Worm (Caenorhabditis elegans) whole organism, young adult: ENCODE results near the gene srbc-13.

Experiments
- D2030.7 ChIP-seq: fragments of 200-800 bp; sonication (Bioruptor generic); IDR thresholded peaks from 2 replicates; pipeline ENCODE4 v1.3.6; 2022; ENCODE audit warnings: missing genetic modification reagents, missing genetic modification characterization, missing compliant biosample characterization
- F10E7.11 ChIP-seq: sonication (generic microtip); optimal IDR thresholded peaks from 2 replicates; lab custom pipeline; 2017; ENCODE audit warnings: mild to moderate bottlenecking, missing genetic modification characterization, moderate library complexity, missing compliant biosample characterization
- F22D6.2 ChIP-seq: sonication (generic microtip); optimal IDR thresholded peaks from 2 replicates; lab custom pipeline; 2016; ENCODE audit warnings: mild to moderate bottlenecking, missing genetic modification characterization, missing compliant biosample characterization
- F23B12.7 ChIP-seq: sonication (generic microtip); optimal IDR thresholded peaks from 2 replicates; lab custom pipeline; 2017; ENCODE audit warnings: missing genetic modification characterization, mild to moderate bottlenecking, missing compliant biosample characterization, antibody characterized with exemption, moderate library complexity; ENCODE audit not compliant: insufficient read depth
- F33H1.4 ChIP-seq: fragments of 200-800 bp; sonication (Bioruptor generic); IDR thresholded peaks from 2 replicates; pipeline ENCODE4 v1.3.6; 2022; ENCODE audit warnings: missing genetic modification reagents, missing genetic modification characterization, missing compliant biosample characterization
- F37B4.10 ChIP-seq: fragments of 200-800 bp; sonication (Bioruptor generic); IDR thresholded peaks from 2 replicates; pipeline ENCODE4 v1.3.6; 2022; ENCODE audit warnings: missing genetic modification characterization, missing compliant biosample characterization
- K12H6.12 ChIP-seq: fragments of 200-800 bp; sonication (Bioruptor generic); optimal IDR thresholded peaks from 2 replicates; lab custom pipeline; 2018; ENCODE audit warnings: mild to moderate bottlenecking, missing genetic modification characterization, missing compliant biosample characterization
- Y56A3A.18 ChIP-seq: fragments of 200-800 bp; sonication (Bioruptor generic); IDR thresholded peaks from 2 replicates; pipeline ENCODE4 v1.3.6; 2022; ENCODE audit warnings: missing genetic modification reagents, missing genetic modification characterization, missing compliant biosample characterization
- ZK185.1 ChIP-seq: sonication (generic microtip); optimal IDR thresholded peaks from 2 replicates; lab custom pipeline; 2016; ENCODE audit warnings: mild to moderate bottlenecking, missing genetic modification characterization, missing compliant biosample characterization; ENCODE audit not compliant: poor library complexity, severe bottlenecking
- ama-1 ChIP-seq, 3 experiments: fragments of 150-350 bp in 1 of 3; sonication (generic microtip) in 2 of 3; optimal IDR thresholded peaks; 2 replicates each; lab custom pipeline; 2014 to 2018; ENCODE audit warnings: missing biosample characterization in 2 of 3, missing genetic modification characterization in 2 of 3, missing genetic modification reagents in 2 of 3
- bed-1 ChIP-seq: fragments of 200-800 bp; sonication (Bioruptor generic); IDR thresholded peaks from 2 replicates; pipeline ENCODE4 v1.3.6; 2022; ENCODE audit warnings: missing genetic modification reagents, missing genetic modification characterization, missing compliant biosample characterization
- ccch-3 ChIP-seq: fragments of 200-800 bp; sonication (Bioruptor generic); optimal IDR thresholded peaks from 2 replicates; lab custom pipeline; 2018; ENCODE audit warnings: mild to moderate bottlenecking, missing genetic modification characterization, missing compliant biosample characterization
- cebp-1 ChIP-seq, 2 experiments: fragments of 200-800 bp in 1 of 2; sonication (Bioruptor generic) in 1 of 2; sonication (generic microtip) in 1 of 2; IDR thresholded peaks in 1 of 2; optimal IDR thresholded peaks in 1 of 2; 2 replicates each; pipeline versions ENCODE4 v1.3.6 to Lab custom; 2017 to 2022; ENCODE audit warnings: missing compliant biosample characterization in 2 of 2, missing genetic modification characterization in 2 of 2, mild to moderate bottlenecking in 1 of 2, missing genetic modification reagents in 1 of 2, moderate library complexity in 1 of 2
- cebp-2 ChIP-seq: fragments of 200-800 bp; sonication (Bioruptor generic); IDR thresholded peaks from 2 replicates; pipeline ENCODE4 v1.3.6; 2022; ENCODE audit warnings: missing genetic modification characterization, missing compliant biosample characterization
- ceh-91 ChIP-seq: fragments of 200-800 bp; sonication (Bioruptor generic); IDR thresholded peaks from 2 replicates; pipeline ENCODE4 v1.3.6; 2022; ENCODE audit warnings: missing genetic modification reagents, missing genetic modification characterization, missing compliant biosample characterization
- dox-1 ChIP-seq: fragments of 200-800 bp; sonication (Bioruptor generic); IDR thresholded peaks from 2 replicates; pipeline ENCODE4 v1.3.6; 2022; ENCODE audit warnings: missing genetic modification reagents, missing genetic modification characterization, missing compliant biosample characterization
- egrh-3 ChIP-seq: fragments of 200-800 bp; sonication (Bioruptor generic); IDR thresholded peaks from 2 replicates; pipeline ENCODE4 v1.3.6; 2022; ENCODE audit warnings: missing genetic modification reagents, missing genetic modification characterization, missing compliant biosample characterization
- ekl-4 ChIP-seq: fragments of 200-800 bp; sonication (Bioruptor generic); IDR thresholded peaks from 2 replicates; pipeline ENCODE4 v1.3.6; 2022; ENCODE audit warnings: missing genetic modification reagents, missing genetic modification characterization, missing compliant biosample characterization
- hlh-26 ChIP-seq: fragments of 200-800 bp; sonication (Bioruptor generic); conservative IDR thresholded peaks from 2 replicates; pipeline ENCODE4 v1.3.6; 2022; ENCODE audit warnings: missing genetic modification reagents, missing genetic modification characterization, missing compliant biosample characterization
- let-607 ChIP-seq, 2 experiments: fragments of 200-800 bp in 1 of 2; sonication (Bioruptor generic) in 1 of 2; sonication (generic microtip) in 1 of 2; optimal IDR thresholded peaks; 2 replicates each; lab custom pipeline; 2016 to 2018; ENCODE audit warnings: mild to moderate bottlenecking in 2 of 2, missing compliant biosample characterization in 2 of 2, missing genetic modification characterization in 2 of 2, moderate library complexity in 2 of 2, missing genotype in 1 of 2
- lin-40 ChIP-seq: sonication (generic microtip); optimal IDR thresholded peaks from 2 replicates; lab custom pipeline; 2016; ENCODE audit warnings: missing genetic modification characterization, mild to moderate bottlenecking, missing compliant biosample characterization, missing genotype, missing genetic modification reagents
- lsl-1 ChIP-seq: fragments of 200-800 bp; sonication (Bioruptor generic); optimal IDR thresholded peaks from 2 replicates; lab custom pipeline; 2018; ENCODE audit warnings: mild to moderate bottlenecking, missing genetic modification characterization, moderate library complexity, missing compliant biosample characterization
- lsy-27 ChIP-seq: sonication (generic microtip); optimal IDR thresholded peaks from 2 replicates; lab custom pipeline; 2017; ENCODE audit warnings: missing genetic modification characterization, mild to moderate bottlenecking, missing compliant biosample characterization, antibody characterized with exemption, missing genotype, borderline replicate concordance; ENCODE audit not compliant: insufficient read depth
- madf-3 ChIP-seq: fragments of 200-800 bp; sonication (Bioruptor generic); IDR thresholded peaks from 2 replicates; pipeline ENCODE4 v1.3.6; 2022; ENCODE audit warnings: missing genetic modification reagents, missing genetic modification characterization, missing compliant biosample characterization
- madf-6 ChIP-seq: fragments of 200-800 bp; sonication (Bioruptor generic); IDR thresholded peaks from 2 replicates; pipeline ENCODE4 v1.3.6; 2022; ENCODE audit warnings: missing genetic modification reagents, missing genetic modification characterization, missing compliant biosample characterization
- mcd-1 ChIP-seq: fragments of 200-800 bp; sonication (Bioruptor generic); IDR thresholded peaks from 2 replicates; pipeline ENCODE4 v1.3.6; 2022; ENCODE audit warnings: missing genetic modification reagents, missing genetic modification characterization, missing compliant biosample characterization
- mel-28 ChIP-seq: sonication (generic microtip); optimal IDR thresholded peaks from 2 replicates; lab custom pipeline; 2016; ENCODE audit warnings: borderline replicate concordance, mild to moderate bottlenecking, missing genetic modification characterization, missing compliant biosample characterization
- mxl-1 ChIP-seq: sonication (generic microtip); optimal IDR thresholded peaks from 2 replicates; lab custom pipeline; 2016; ENCODE audit warnings: missing genetic modification characterization, missing compliant biosample characterization
- nfya-1 ChIP-seq: sonication (generic microtip); optimal IDR thresholded peaks from 2 replicates; lab custom pipeline; 2017; ENCODE audit warnings: antibody characterized with exemption, missing compliant biosample characterization, missing genetic modification characterization, borderline replicate concordance; ENCODE audit not compliant: insufficient read depth
- nfyb-1 ChIP-seq: fragments of 200-800 bp; sonication (Bioruptor generic); IDR thresholded peaks from 2 replicates; pipeline ENCODE4 v1.3.6; 2022; ENCODE audit warnings: missing genetic modification reagents, missing genetic modification characterization, missing compliant biosample characterization
- nhr-120 ChIP-seq: fragments of 200-800 bp; sonication (Bioruptor generic); IDR thresholded peaks from 2 replicates; pipeline ENCODE4 v1.3.6; 2022; ENCODE audit warnings: missing genetic modification characterization, missing compliant biosample characterization
- nhr-80 ChIP-seq: sonication (generic microtip); optimal IDR thresholded peaks from 2 replicates; lab custom pipeline; 2016; ENCODE audit warnings: missing genetic modification characterization, missing compliant biosample characterization
- repo-1 ChIP-seq: sonication (generic microtip); optimal IDR thresholded peaks from 2 replicates; lab custom pipeline; 2017; ENCODE audit warnings: mild to moderate bottlenecking, missing genetic modification characterization, missing compliant biosample characterization
- sdz-38 ChIP-seq: sonication (generic microtip); optimal IDR thresholded peaks from 2 replicates; lab custom pipeline; 2016; ENCODE audit warnings: missing genotype, missing genetic modification characterization, missing compliant biosample characterization
- snpc-1.1 ChIP-seq: sonication (generic microtip); optimal IDR thresholded peaks from 2 replicates; lab custom pipeline; 2017; ENCODE audit warnings: missing genetic modification characterization, mild to moderate bottlenecking, missing compliant biosample characterization, antibody characterized with exemption, moderate library complexity, missing genotype, missing genetic modification reagents; ENCODE audit not compliant: insufficient read depth
- snpc-1.3 ChIP-seq: sonication (generic microtip); optimal IDR thresholded peaks from 2 replicates; lab custom pipeline; 2017; ENCODE audit warnings: missing genetic modification characterization, mild to moderate bottlenecking, missing compliant biosample characterization, antibody characterized with exemption, moderate library complexity, missing genotype, missing genetic modification reagents; ENCODE audit not compliant: insufficient read depth
- ztf-22 ChIP-seq: fragments of 200-800 bp; sonication (Bioruptor generic); optimal IDR thresholded peaks from 2 replicates; lab custom pipeline; 2018; ENCODE audit warnings: mild to moderate bottlenecking, missing genetic modification characterization, moderate library complexity, missing compliant biosample characterization

srbc-13 gene

ce11 chrV:810281-810862 is 37.2 kb upstream of the srbc-13 start, which contains the start of gene R13D11.4:
TSS of gene R13D11.4 (plus strand) at chrV:810812.
- no peak for TF ChIP-seq lin-40 (tag; lab: Kevin White, UChicago)
- no peak for TF ChIP-seq mcd-1 (GFP tag; lab: Robert Waterston, UW)
- TF ChIP-seq Y56A3A.18 (GFP tag; lab: Robert Waterston, UW): no peak
- no peak for TF ChIP-seq madf-6 (GFP tag; lab: Robert Waterston, UW)
- no peak for TF ChIP-seq lsy-27 (tag; lab: Kevin White, UChicago)
- TF ChIP-seq ZK185.1: no peak
- TF ChIP-seq F23B12.7 (tag; lab: Kevin White, UChicago): no peak
- no peak for TF ChIP-seq let-607 (tag; optimal IDR thresholded peaks at IDR 0.05; lab: Kevin White, UChicago)
- TF ChIP-seq lsl-1 (GFP tag; lab: Kevin White, UChicago): no peak
- TF ChIP-seq D2030.7 (GFP tag; lab: Robert Waterston, UW): no peak
- no peak for TF ChIP-seq F37B4.10
- TF ChIP-seq madf-3: no peak
- TF ChIP-seq, all 124 proteins: peak for 0

- TF ChIP-seq cebp-2 (GFP tag; lab: Robert Waterston, UW) (no peak), sdz-38 (no peak), ccch-3 (GFP tag; lab: Kevin White, UChicago) (no peak), ekl-4 (GFP tag; lab: Robert Waterston, UW) (no peak), ztf-22 (GFP tag; lab: Kevin White, UChicago) (no peak), ama-1 (optimal IDR thresholded peaks at IDR 0.05; lab: Kevin White, UChicago) (no peak), ama-1 (GFP tag; optimal IDR thresholded peaks at IDR 0.05; lab: Kevin White, UChicago) (no peak), egrh-3 (no peak), snpc-1.3 (tag; lab: Kevin White, UChicago) (no peak), hlh-26 (GFP tag; lab: Robert Waterston, UW) (no peak), F37B4.10 (no peak), F22D6.2 (tag; lab: Kevin White, UChicago) (no peak), repo-1 (tag; lab: Kevin White, UChicago) (no peak)
These were observed 34.5 kb upstream of the srbc-13 start, which contains the start of gene R13D11.10 for ce11 chrV:813101-813500. TSS of gene R13D11.10 (minus strand) at chrV:813201.

- no peak for TF ChIP-seq mxl-1 (tag; lab: Kevin White, UChicago)
- no peak for TF ChIP-seq nhr-80 (tag; lab: Kevin White, UChicago)
- TF ChIP-seq Y56A3A.18 (GFP tag; lab: Robert Waterston, UW): no peak
- no peak for TF ChIP-seq snpc-1.1 (tag; lab: Kevin White, UChicago)
- TF ChIP-seq nfya-1 (tag; lab: Kevin White, UChicago): no peak
- no peak for TF ChIP-seq F33H1.4 (GFP tag; lab: Robert Waterston, UW)
- no peak for TF ChIP-seq nhr-120
- no peak for TF ChIP-seq F10E7.11 (tag; lab: Kevin White, UChicago)
- TF ChIP-seq mel-28 (tag; lab: Kevin White, UChicago): no peak
- TF ChIP-seq K12H6.12 (tag; lab: Kevin White, UChicago): no peak
- TF ChIP-seq dox-1 (GFP tag; lab: Robert Waterston, UW): no peak
- TF ChIP-seq nfyb-1: no peak
- TF ChIP-seq cebp-1 (GFP tag; IDR thresholded peaks at IDR 0.05; lab: Robert Waterston, UW): no peak
- TF ChIP-seq cebp-1 (tag; optimal IDR thresholded peaks at IDR 0.05; lab: Kevin White, UChicago): no peak
- TF ChIP-seq bed-1 (GFP tag; lab: Robert Waterston, UW): no peak
- TF ChIP-seq ceh-91 (GFP tag; lab: Robert Waterston, UW): no peak
- TF ChIP-seq, all 124 proteins: peak for 0
These were observed 32.9 kb upstream of the srbc-13 start, which contains the start of gene R13D11.3 for ce11 chrV:814716-815115. TSS of gene R13D11.3 (plus strand) at chrV:815016.
